Worm (Caenorhabditis elegans) whole organism, young adult: ENCODE data around the gene prdx-3.

ENCODE experiments used
- B0019.2 ChIP-seq: fragments of 200-800 bp; sonication (Bioruptor generic); conservative IDR thresholded peaks from 2 replicates; pipeline ENCODE4 v1.3.6; 2022; ENCODE audit warnings: missing genetic modification reagents, missing genetic modification characterization, missing compliant biosample characterization
- B0261.1 ChIP-seq: sonication (generic microtip); optimal IDR thresholded peaks from 2 replicates; lab custom pipeline; 2016; ENCODE audit warnings: mild to moderate bottlenecking, missing genetic modification characterization, moderate library complexity, missing compliant biosample characterization
- F23B12.7 ChIP-seq: sonication (generic microtip); optimal IDR thresholded peaks from 2 replicates; lab custom pipeline; 2017; ENCODE audit warnings: missing genetic modification characterization, mild to moderate bottlenecking, missing compliant biosample characterization, antibody characterized with exemption, moderate library complexity; ENCODE audit not compliant: insufficient read depth
- Y53G8AR.9 ChIP-seq: fragments of 200-800 bp; sonication (Bioruptor generic); conservative IDR thresholded peaks from 2 replicates; pipeline ENCODE4 v1.3.6; 2022; ENCODE audit warnings: missing genetic modification reagents, missing genetic modification characterization, missing compliant biosample characterization
- Y56A3A.18 ChIP-seq: fragments of 200-800 bp; sonication (Bioruptor generic); IDR thresholded peaks from 2 replicates; pipeline ENCODE4 v1.3.6; 2022; ENCODE audit warnings: missing genetic modification reagents, missing genetic modification characterization, missing compliant biosample characterization
- ZK185.1 ChIP-seq: sonication (generic microtip); optimal IDR thresholded peaks from 2 replicates; lab custom pipeline; 2016; ENCODE audit warnings: mild to moderate bottlenecking, missing genetic modification characterization, missing compliant biosample characterization; ENCODE audit not compliant: poor library complexity, severe bottlenecking
- aptf-2 ChIP-seq: fragments of 200-800 bp; sonication (Bioruptor generic); conservative IDR thresholded peaks from 2 replicates; pipeline ENCODE4 v1.3.6; 2022; ENCODE audit warnings: missing genetic modification reagents, missing genetic modification characterization, missing compliant biosample characterization
- attf-5 ChIP-seq: fragments of 200-800 bp; sonication (Bioruptor generic); optimal IDR thresholded peaks from 2 replicates; lab custom pipeline; 2018; ENCODE audit warnings: mild to moderate bottlenecking, missing genetic modification characterization, missing compliant biosample characterization
- cebp-1 ChIP-seq, 2 experiments: fragments of 200-800 bp in 1 of 2; sonication (Bioruptor generic) in 1 of 2; sonication (generic microtip) in 1 of 2; IDR thresholded peaks in 1 of 2; optimal IDR thresholded peaks in 1 of 2; 2 replicates each; pipeline versions ENCODE4 v1.3.6 to Lab custom; 2017 to 2022; ENCODE audit warnings: missing compliant biosample characterization in 2 of 2, missing genetic modification characterization in 2 of 2, mild to moderate bottlenecking in 1 of 2, missing genetic modification reagents in 1 of 2, moderate library complexity in 1 of 2
- ceh-79 ChIP-seq: sonication (generic microtip); optimal IDR thresholded peaks from 2 replicates; lab custom pipeline; 2017; ENCODE audit warnings: mild to moderate bottlenecking, missing genetic modification characterization, missing compliant biosample characterization
- chd-7 ChIP-seq: sonication (generic microtip); optimal IDR thresholded peaks from 2 replicates; lab custom pipeline; 2016; ENCODE audit warnings: mild to moderate bottlenecking, missing genetic modification characterization, moderate library complexity, missing compliant biosample characterization
- die-1 ChIP-seq: sonication (generic microtip); optimal IDR thresholded peaks from 2 replicates; lab custom pipeline; 2016; ENCODE audit warnings: missing genotype, mild to moderate bottlenecking, missing genetic modification characterization, missing compliant biosample characterization
- efl-1 ChIP-seq: fragments of 150-350 bp; optimal IDR thresholded peaks from 2 replicates; lab custom pipeline; 2014; ENCODE audit warnings: missing biosample characterization, missing genetic modification reagents, missing genetic modification characterization
- egl-44 ChIP-seq: fragments of 200-800 bp; sonication (Bioruptor generic); IDR thresholded peaks from 2 replicates; pipeline ENCODE4 v1.3.6; 2022; ENCODE audit warnings: missing genetic modification reagents, missing genetic modification characterization, missing compliant biosample characterization
- ekl-4 ChIP-seq: fragments of 200-800 bp; sonication (Bioruptor generic); IDR thresholded peaks from 2 replicates; pipeline ENCODE4 v1.3.6; 2022; ENCODE audit warnings: missing genetic modification reagents, missing genetic modification characterization, missing compliant biosample characterization
- fkh-3 ChIP-seq: sonication (generic microtip); optimal IDR thresholded peaks from 2 replicates; lab custom pipeline; 2016; ENCODE audit warnings: mild to moderate bottlenecking, missing genetic modification characterization, missing compliant biosample characterization
- gei-17 ChIP-seq: fragments of 200-800 bp; sonication (Bioruptor generic); optimal IDR thresholded peaks from 2 replicates; lab custom pipeline; 2018; ENCODE audit warnings: mild to moderate bottlenecking, missing genetic modification characterization, missing compliant biosample characterization
- him-1 ChIP-seq: sonication (generic microtip); optimal IDR thresholded peaks from 2 replicates; lab custom pipeline; 2016; ENCODE audit warnings: missing genotype, missing genetic modification reagents, missing genetic modification characterization, missing compliant biosample characterization
- hmg-1.2 ChIP-seq: fragments of 200-800 bp; sonication (Bioruptor generic); IDR thresholded peaks from 2 replicates; pipeline ENCODE4 v1.3.6; 2022; ENCODE audit warnings: missing genetic modification reagents, missing genetic modification characterization, missing compliant biosample characterization
- hrde-1 ChIP-seq: sonication (generic microtip); optimal IDR thresholded peaks from 2 replicates; lab custom pipeline; 2016; ENCODE audit warnings: missing genetic modification characterization, mild to moderate bottlenecking, missing compliant biosample characterization, moderate library complexity, missing genotype, missing genetic modification reagents, borderline replicate concordance
- let-526 ChIP-seq: fragments of 200-800 bp; sonication (Bioruptor generic); IDR thresholded peaks from 2 replicates; pipeline ENCODE4 v1.3.6; 2022; ENCODE audit warnings: missing genetic modification reagents, missing genetic modification characterization, missing compliant biosample characterization
- lin-26 ChIP-seq: fragments of 200-800 bp; sonication (Bioruptor generic); IDR thresholded peaks from 2 replicates; pipeline ENCODE4 v1.3.6; 2022; ENCODE audit warnings: missing genetic modification reagents, missing genetic modification characterization, missing compliant biosample characterization
- lin-40 ChIP-seq: sonication (generic microtip); optimal IDR thresholded peaks from 2 replicates; lab custom pipeline; 2016; ENCODE audit warnings: missing genetic modification characterization, mild to moderate bottlenecking, missing compliant biosample characterization, missing genotype, missing genetic modification reagents
- lin-54 ChIP-seq: fragments of 200-800 bp; sonication (Bioruptor generic); optimal IDR thresholded peaks from 2 replicates; lab custom pipeline; 2018; ENCODE audit warnings: mild to moderate bottlenecking, missing genetic modification characterization, missing compliant biosample characterization
- lsl-1 ChIP-seq: fragments of 200-800 bp; sonication (Bioruptor generic); optimal IDR thresholded peaks from 2 replicates; lab custom pipeline; 2018; ENCODE audit warnings: mild to moderate bottlenecking, missing genetic modification characterization, moderate library complexity, missing compliant biosample characterization
- madf-6 ChIP-seq: fragments of 200-800 bp; sonication (Bioruptor generic); IDR thresholded peaks from 2 replicates; pipeline ENCODE4 v1.3.6; 2022; ENCODE audit warnings: missing genetic modification reagents, missing genetic modification characterization, missing compliant biosample characterization
- nfyb-1 ChIP-seq: fragments of 200-800 bp; sonication (Bioruptor generic); IDR thresholded peaks from 2 replicates; pipeline ENCODE4 v1.3.6; 2022; ENCODE audit warnings: missing genetic modification reagents, missing genetic modification characterization, missing compliant biosample characterization
- nhr-80 ChIP-seq: sonication (generic microtip); optimal IDR thresholded peaks from 2 replicates; lab custom pipeline; 2016; ENCODE audit warnings: missing genetic modification characterization, missing compliant biosample characterization
- nhr-90 ChIP-seq: sonication (generic microtip); optimal IDR thresholded peaks from 2 replicates; lab custom pipeline; 2016; ENCODE audit warnings: missing genotype, mild to moderate bottlenecking, missing genetic modification characterization, missing compliant biosample characterization
- pbrm-1 ChIP-seq: fragments of 200-800 bp; sonication (Bioruptor generic); IDR thresholded peaks from 2 replicates; pipeline ENCODE4 v1.3.6; 2022; ENCODE audit warnings: missing genetic modification reagents, missing genetic modification characterization, missing compliant biosample characterization
- rcor-1 ChIP-seq: fragments of 200-800 bp; sonication (Bioruptor generic); IDR thresholded peaks from 2 replicates; pipeline ENCODE4 v1.3.6; 2022; ENCODE audit warnings: missing genetic modification reagents, missing genetic modification characterization, missing compliant biosample characterization
- repo-1 ChIP-seq: sonication (generic microtip); optimal IDR thresholded peaks from 2 replicates; lab custom pipeline; 2017; ENCODE audit warnings: mild to moderate bottlenecking, missing genetic modification characterization, missing compliant biosample characterization
- sdz-38 ChIP-seq: sonication (generic microtip); optimal IDR thresholded peaks from 2 replicates; lab custom pipeline; 2016; ENCODE audit warnings: missing genotype, missing genetic modification characterization, missing compliant biosample characterization
- snpc-1.1 ChIP-seq: sonication (generic microtip); optimal IDR thresholded peaks from 2 replicates; lab custom pipeline; 2017; ENCODE audit warnings: missing genetic modification characterization, mild to moderate bottlenecking, missing compliant biosample characterization, antibody characterized with exemption, moderate library complexity, missing genotype, missing genetic modification reagents; ENCODE audit not compliant: insufficient read depth
- snpc-3.4 ChIP-seq: sonication (generic microtip); optimal IDR thresholded peaks from 2 replicates; lab custom pipeline; 2017; ENCODE audit warnings: missing genetic modification characterization, mild to moderate bottlenecking, missing compliant biosample characterization, antibody characterized with exemption, moderate library complexity, missing genotype, missing genetic modification reagents
- snpc-4 ChIP-seq, 5 experiments: fragments of 150-350 bp in 1 of 5; sonication (generic microtip) in 4 of 5; optimal IDR thresholded peaks; 2 replicates each; lab custom pipeline; 2014 to 2018; ENCODE audit warnings: missing genetic modification characterization in 5 of 5, missing biosample characterization in 3 of 5, antibody characterized with exemption in 2 of 5, mild to moderate bottlenecking in 2 of 5, missing compliant biosample characterization in 2 of 5, missing genotype in 2 of 5, moderate library complexity in 2 of 5, missing genetic modification reagents in 1 of 5
- tbp1 ChIP-seq: fragments of 200-800 bp; sonication (Bioruptor generic); optimal IDR thresholded peaks from 2 replicates; lab custom pipeline; 2018; ENCODE audit warnings: mild to moderate bottlenecking, missing genetic modification characterization, missing compliant biosample characterization
- unc-130 ChIP-seq: sonication (generic microtip); optimal IDR thresholded peaks from 2 replicates; lab custom pipeline; 2016; ENCODE audit warnings: missing genetic modification reagents, missing genetic modification characterization, missing compliant biosample characterization
- xnd-1 ChIP-seq: sonication (generic microtip); optimal IDR thresholded peaks from 2 replicates; lab custom pipeline; 2016; ENCODE audit warnings: missing genotype, missing genetic modification reagents, missing genetic modification characterization, missing compliant biosample characterization
- ztf-18 ChIP-seq: sonication (generic microtip); optimal IDR thresholded peaks from 2 replicates; lab custom pipeline; 2016; ENCODE audit warnings: missing genotype, mild to moderate bottlenecking, missing genetic modification characterization, missing compliant biosample characterization
- ztf-22 ChIP-seq: fragments of 200-800 bp; sonication (Bioruptor generic); optimal IDR thresholded peaks from 2 replicates; lab custom pipeline; 2018; ENCODE audit warnings: mild to moderate bottlenecking, missing genetic modification characterization, moderate library complexity, missing compliant biosample characterization

prdx-3 gene

DNA sequence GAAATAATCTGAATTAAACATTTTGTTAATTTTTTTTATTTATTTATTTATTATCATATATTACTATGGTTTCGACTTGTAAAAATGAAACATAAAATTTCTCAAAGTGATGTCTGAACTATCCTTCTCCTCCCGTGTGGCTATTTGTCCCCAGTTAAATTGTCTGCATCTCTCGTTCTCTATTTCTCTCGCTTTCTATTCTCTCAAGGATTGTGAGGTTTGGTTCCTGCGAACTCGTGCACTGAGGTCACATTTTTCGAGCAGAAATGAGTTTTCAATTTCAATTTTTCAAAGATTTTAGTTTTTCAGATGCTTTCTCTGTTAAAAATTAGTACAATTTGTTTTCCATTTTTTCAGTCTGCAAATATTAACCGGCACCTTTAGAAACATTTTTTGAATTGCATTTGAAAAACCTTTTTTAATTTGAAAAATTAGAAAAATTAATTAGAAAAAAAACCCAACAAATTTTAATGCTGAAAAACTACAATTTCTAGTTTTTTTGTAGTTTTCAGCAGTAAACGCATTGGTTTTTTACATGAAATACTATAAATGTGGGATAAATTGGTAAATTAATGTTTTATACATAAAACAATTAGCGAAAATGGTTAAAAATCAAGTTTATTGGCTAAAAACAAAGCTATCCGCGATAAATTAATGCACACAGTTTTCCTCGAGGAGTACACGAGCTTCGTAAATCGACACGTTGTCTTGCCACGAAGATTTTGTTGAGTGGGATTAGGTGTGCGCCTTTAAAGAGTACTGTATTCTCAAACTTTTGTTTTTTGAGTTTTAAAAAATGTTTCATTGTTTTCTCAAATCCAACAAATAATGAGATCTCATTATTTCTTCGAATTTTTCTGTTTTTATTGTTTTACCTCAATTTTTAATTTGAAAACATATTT is 5.1 kb downstream of the prdx-3 start:
- TF ChIP-seq hmg-1.2 (GFP tag; lab: Robert Waterston, UW) (peak; percentile 45; the same call in 1 of the 2 replicates), xnd-1 (tag; lab: Kevin White, UChicago) (peak; percentile 45), B0019.2 (GFP tag; lab: Robert Waterston, UW) (peak; percentile 90), aptf-2 (GFP tag; lab: Robert Waterston, UW) (no peak), cebp-1 (GFP tag; IDR thresholded peaks at IDR 0.05; lab: Robert Waterston, UW) (no peak), cebp-1 (tag; optimal IDR thresholded peaks at IDR 0.05; lab: Kevin White, UChicago) (peak; percentile 45), efl-1 (GFP tag; lab: Kevin White, UChicago) (no peak), F23B12.7 (tag; lab: Kevin White, UChicago) (peak; percentile 21), hrde-1 (tag; lab: Kevin White, UChicago) (no peak), nhr-90 (no peak), snpc-3.4 (tag; lab: Kevin White, UChicago) (peak; percentile 55), lsl-1 (peak; percentile 72), lin-54 (peak; percentile 23), nhr-80 (peak; percentile 33), let-526 (GFP tag; lab: Robert Waterston, UW) (no peak), gei-17 (GFP tag; lab: Kevin White, UChicago) (no peak), fkh-3 (tag; lab: Kevin White, UChicago) (no peak), tbp1 (GFP tag; lab: Kevin White, UChicago) (peak; percentile 30), ztf-22 (no peak), madf-6 (GFP tag; lab: Robert Waterston, UW) (peak; percentile 48; the same call in 1 of the 2 replicates), attf-5 (peak; percentile 38), him-1 (tag; lab: Kevin White, UChicago) (peak; percentile 40), snpc-4 (GFP tag; optimal IDR thresholded peaks at IDR 0.05; lab: Kevin White, UChicago) (no peak), snpc-4 (tag; optimal IDR thresholded peaks at IDR 0.05; lab: Kevin White, UChicago) (peak in 2 of 4 experiments; percentile 3 to 6), lin-40 (tag; lab: Kevin White, UChicago) (peak; percentile 10), unc-130 (GFP tag; lab: Kevin White, UChicago) (no peak)

DNA sequence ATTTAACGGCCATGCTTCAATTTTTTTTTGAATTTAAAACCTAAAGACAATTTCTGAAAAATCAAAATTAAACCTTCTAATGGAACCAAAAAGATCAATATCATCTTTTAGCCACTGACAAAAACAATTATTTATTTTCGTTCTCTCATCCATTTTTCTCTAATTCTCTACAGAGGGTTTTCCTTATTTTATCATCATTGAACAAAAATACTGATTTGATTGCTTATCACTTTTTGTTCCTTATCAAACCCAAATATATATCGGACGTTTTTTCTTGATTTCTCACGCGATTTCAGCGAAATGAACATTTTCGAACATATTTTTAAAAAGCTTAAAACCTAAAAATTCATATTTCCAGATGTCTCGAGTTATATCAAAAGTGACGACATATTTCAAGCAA is 5.9 kb downstream of the prdx-3 start, which contains the start of gene mpc-1:
Gene mpc-1, plus strand, starts transcription at position 359 of the 400 bp plus-strand sequence.
- TF ChIP-seq nhr-80: peak; percentile 52
- TF ChIP-seq sdz-38 (tag; lab: Kevin White, UChicago): no peak

DNA sequence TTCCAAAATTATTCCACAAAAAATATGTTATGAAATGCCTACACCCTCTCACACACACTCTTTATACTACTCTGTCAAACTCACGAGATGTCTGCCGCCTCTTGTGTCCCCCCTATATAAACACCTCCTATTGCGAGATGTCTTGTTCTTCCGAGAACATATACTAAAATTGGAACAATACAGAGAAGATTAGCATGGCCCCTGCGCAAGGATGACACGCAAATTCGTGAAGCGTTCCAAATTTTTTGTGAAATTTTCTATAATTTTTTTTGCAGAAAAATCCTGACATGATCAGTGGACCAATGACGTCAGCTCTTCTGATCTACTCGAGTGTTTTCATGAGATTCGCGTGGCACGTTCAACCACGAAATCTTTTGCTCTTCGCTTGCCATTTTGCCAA is 6.8 kb downstream of the prdx-3 start:
- TF ChIP-seq lin-54 (peak; percentile 39), snpc-3.4 (tag; lab: Kevin White, UChicago) (peak; percentile 73), pbrm-1 (GFP tag; lab: Robert Waterston, UW) (peak; percentile 58; the same call in 1 of the 2 replicates), rcor-1 (GFP tag; lab: Robert Waterston, UW) (peak; percentile 74), egl-44 (peak; percentile 54; the same call in 1 of the 2 replicates), ztf-18 (tag; lab: Kevin White, UChicago) (peak; percentile 34), die-1 (tag; lab: Kevin White, UChicago) (peak; percentile 2), snpc-1.1 (tag; lab: Kevin White, UChicago) (peak; percentile 70), hmg-1.2 (GFP tag; lab: Robert Waterston, UW) (peak; percentile 64), nfyb-1 (GFP tag; lab: Robert Waterston, UW) (peak; percentile 78; the same call in 1 of the 2 replicates), madf-6 (GFP tag; lab: Robert Waterston, UW) (peak; percentile 68), lin-26 (peak; percentile 78), ZK185.1 (tag; lab: Kevin White, UChicago) (peak; percentile 38), B0261.1 (tag; lab: Kevin White, UChicago) (peak; percentile 61), repo-1 (tag; lab: Kevin White, UChicago) (peak; percentile 54), chd-7 (tag; lab: Kevin White, UChicago) (peak; percentile 61), ceh-79 (tag; lab: Kevin White, UChicago) (peak; percentile 56), Y56A3A.18 (GFP tag; lab: Robert Waterston, UW) (0 out of 2 replicates have a peak, but pooled peaks have one; percentile 64), attf-5 (peak; percentile 31), ekl-4 (GFP tag; lab: Robert Waterston, UW) (peak; percentile 74; the same call in 1 of the 2 replicates), Y53G8AR.9 (GFP tag; lab: Robert Waterston, UW) (peak; percentile 68)
